Worm (Caenorhabditis elegans): ENCODE measurements around the gene swsn-3.

swsn-3 gene

DNA sequence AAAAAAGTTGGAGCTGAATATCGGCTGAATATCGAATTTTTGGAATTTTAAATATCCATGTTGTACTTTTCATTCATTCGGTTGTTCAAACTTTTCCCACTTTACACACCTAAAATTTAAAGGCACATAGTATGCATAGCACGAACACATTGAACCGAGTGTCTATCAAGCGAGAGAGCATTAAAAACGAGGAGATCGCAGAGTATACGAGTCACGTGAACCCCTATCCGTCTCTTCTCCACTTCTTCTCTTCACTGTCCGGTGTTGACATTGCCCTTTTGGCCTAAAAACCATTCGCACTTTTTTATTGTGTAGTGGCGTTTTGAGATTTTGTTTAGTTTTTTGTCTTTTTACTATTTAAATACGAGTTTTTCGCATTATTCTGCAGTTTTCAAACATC, 36.0 kb upstream of the swsn-3 start (continued):
- TF ChIP-seq elt-3 (tag; optimal IDR thresholded peaks at IDR 0.05), result peak in 2 of 6 experiments; percentile 19 to 70
- no peak for TF ChIP-seq fkh-4 (tag; optimal IDR thresholded peaks at IDR 0.05; ENCODE audit: borderline replicate concordance)
- TF ChIP-seq snu-23 (GFP tag; optimal IDR thresholded peaks at IDR 0.05), result peak; percentile 87
- TF ChIP-seq snpc-4 (tag; optimal IDR thresholded peaks at IDR 0.05), result peak; percentile 48
- TF ChIP-seq tbx-2 (tag; optimal IDR thresholded peaks at IDR 0.05), result peak; percentile 48
- no peak for TF ChIP-seq pag-3 (tag; optimal IDR thresholded peaks at IDR 0.05; ENCODE audit: borderline replicate concordance, insufficient read depth)
- no peak for TF ChIP-seq ceh-90 (tag; optimal IDR thresholded peaks at IDR 0.05)

DNA sequence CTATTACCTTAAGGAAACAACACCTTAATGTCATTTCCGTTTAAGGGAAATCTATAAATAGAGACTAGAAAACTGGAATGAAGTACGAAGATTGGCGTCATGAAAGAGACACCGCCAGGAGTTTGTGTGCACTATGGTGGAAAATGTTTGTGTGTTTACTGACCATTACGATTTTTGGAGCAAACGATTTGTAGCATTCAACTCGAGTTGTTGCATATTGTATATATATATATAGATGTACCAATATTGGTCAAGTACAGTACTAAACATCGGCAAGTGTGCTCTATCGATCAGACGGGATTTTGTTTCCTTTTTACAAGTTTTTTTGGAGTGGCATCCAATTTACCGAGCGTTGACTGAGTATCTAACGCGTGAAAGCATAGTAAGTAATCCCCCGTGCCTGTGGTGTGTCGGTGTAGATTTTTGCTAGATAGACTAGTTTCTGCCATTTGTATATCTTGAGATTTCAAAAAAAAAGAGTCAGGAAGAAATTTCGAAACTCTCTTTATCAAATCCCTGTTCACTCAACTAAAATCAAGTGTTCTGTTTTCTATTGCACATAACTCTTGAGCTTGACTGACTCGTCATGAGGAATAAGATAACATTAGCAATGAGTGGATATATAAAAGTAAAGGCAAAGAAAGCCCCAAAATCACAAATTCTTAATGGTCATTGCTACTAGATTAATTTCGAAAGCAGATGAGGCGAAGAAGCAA, 33.5 kb upstream of the swsn-3 start, which contains the start of the genes twk-45 and Y71H2AM.25:
TSS of gene twk-45 (minus strand) at position 101 of the 716 bp plus-strand sequence.
TSS of gene Y71H2AM.25 (plus strand) at position 666 of the 716 bp plus-strand sequence.
- no peak for TF ChIP-seq zag-1 (tag; optimal IDR thresholded peaks at IDR 0.05)
- TF ChIP-seq snu-23 (GFP tag; optimal IDR thresholded peaks at IDR 0.05), result no peak
- TF ChIP-seq egl-27 (tag; optimal IDR thresholded peaks at IDR 0.05), result no peak
- TF ChIP-seq mab-9 (GFP tag; IDR thresholded peaks at IDR 0.05), result no peak
- TF ChIP-seq rnt-1 (tag; optimal IDR thresholded peaks at IDR 0.05), result no peak
- TF ChIP-seq efl-1 (optimal IDR thresholded peaks at IDR 0.05), result no peak
- no peak for TF ChIP-seq efl-1 (GFP tag; optimal IDR thresholded peaks at IDR 0.05 in 1 of 2)
- TF ChIP-seq dsc-1 (tag; optimal IDR thresholded peaks at IDR 0.05), result no peak
- TF ChIP-seq lsy-2 (tag; optimal IDR thresholded peaks at IDR 0.05), result no peak
- no peak for TF ChIP-seq skn-1 (tag; optimal IDR thresholded peaks at IDR 0.05)
- TF ChIP-seq hlh-4 (tag; optimal IDR thresholded peaks at IDR 0.05), result no peak
- TF ChIP-seq nhr-11 (tag; optimal IDR thresholded peaks at IDR 0.05), result no peak
- TF ChIP-seq efl-3 (GFP tag; optimal IDR thresholded peaks at IDR 0.05), result no peak
- no peak for TF ChIP-seq ces-1 (GFP tag; optimal IDR thresholded peaks at IDR 0.05)
- TF ChIP-seq ceh-8 (GFP tag; optimal IDR thresholded peaks at IDR 0.05), result no peak
- no peak for TF ChIP-seq nhr-237 (tag; optimal IDR thresholded peaks at IDR 0.05)
- no peak for TF ChIP-seq lin-35 (GFP tag; optimal IDR thresholded peaks at IDR 0.05)
- TF ChIP-seq aha-1 (tag; optimal IDR thresholded peaks at IDR 0.05), result no peak

DNA sequence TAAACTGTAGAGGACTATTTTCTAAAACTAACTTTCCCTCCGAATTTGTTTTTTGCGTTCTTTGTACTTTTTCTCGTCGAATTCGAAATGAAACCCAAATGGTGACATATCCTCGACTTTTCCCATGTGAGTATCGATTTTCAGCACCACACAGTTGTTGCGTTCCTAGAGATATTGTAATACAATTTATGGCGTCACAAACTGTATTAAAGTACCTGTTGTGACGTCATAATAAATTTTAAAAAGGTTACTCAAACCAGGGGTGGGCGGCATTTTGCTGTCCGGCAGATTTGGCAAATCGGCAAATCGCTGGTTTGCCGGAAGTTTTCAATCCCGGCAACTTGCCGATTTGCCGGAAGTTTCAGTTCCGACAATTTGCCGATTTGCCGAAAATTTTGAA, 32.3 kb upstream of the swsn-3 start:
- TF ChIP-seq skn-1 (tag; optimal IDR thresholded peaks at IDR 0.05) (no peak), unc-30 (tag; optimal IDR thresholded peaks at IDR 0.05) (no peak), C04F5.9 (tag; optimal IDR thresholded peaks at IDR 0.05) (no peak), nhr-90 (tag; optimal IDR thresholded peaks at IDR 0.05; ENCODE audit: poor library complexity) (no peak), aly-2 (tag; optimal IDR thresholded peaks at IDR 0.05) (no peak), snpc-4 (tag; optimal IDR thresholded peaks at IDR 0.05) (no peak), fos-1 (tag; optimal IDR thresholded peaks at IDR 0.05) (no peak)

DNA sequence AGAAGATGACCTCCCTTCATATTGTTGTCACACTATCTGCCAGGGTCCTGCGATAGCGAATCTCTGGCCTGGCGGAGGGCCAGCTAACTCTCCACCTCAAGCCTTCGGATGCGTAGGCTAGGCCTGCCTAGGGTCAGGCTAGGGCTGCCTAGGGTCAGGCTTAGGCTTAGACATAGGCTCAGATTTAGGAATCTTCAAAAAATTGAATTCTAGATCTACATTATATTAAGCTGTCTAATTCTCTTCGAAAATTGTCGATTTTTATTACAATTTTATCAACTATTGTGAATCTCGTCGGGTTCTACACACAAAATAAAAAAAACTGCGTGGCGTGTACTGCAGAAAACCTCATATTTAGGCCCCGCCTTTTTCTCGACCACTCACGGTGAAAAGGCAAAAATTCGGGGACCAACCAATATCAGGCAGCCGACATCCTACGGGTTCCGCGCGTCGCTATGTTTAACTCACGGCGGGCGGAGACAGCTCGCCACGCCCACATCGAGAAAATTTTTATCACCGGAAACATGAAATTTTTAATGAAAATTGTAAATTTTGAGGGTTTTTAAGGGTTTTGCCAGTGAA, 27.1 kb upstream of the swsn-3 start:
- TF ChIP-seq nhr-19 (GFP tag; conservative IDR thresholded peaks at IDR 0.05), result peak; percentile 20; the same call in 1 of the 2 replicates
- TF ChIP-seq C34B4.2 (tag; optimal IDR thresholded peaks at IDR 0.05), result no peak
- TF ChIP-seq snpc-4 (tag; optimal IDR thresholded peaks at IDR 0.05), result peak; percentile 6
- no peak for TF ChIP-seq lin-13 (GFP tag; optimal IDR thresholded peaks at IDR 0.05)
- no peak for TF ChIP-seq aha-1 (tag; optimal IDR thresholded peaks at IDR 0.05)

DNA sequence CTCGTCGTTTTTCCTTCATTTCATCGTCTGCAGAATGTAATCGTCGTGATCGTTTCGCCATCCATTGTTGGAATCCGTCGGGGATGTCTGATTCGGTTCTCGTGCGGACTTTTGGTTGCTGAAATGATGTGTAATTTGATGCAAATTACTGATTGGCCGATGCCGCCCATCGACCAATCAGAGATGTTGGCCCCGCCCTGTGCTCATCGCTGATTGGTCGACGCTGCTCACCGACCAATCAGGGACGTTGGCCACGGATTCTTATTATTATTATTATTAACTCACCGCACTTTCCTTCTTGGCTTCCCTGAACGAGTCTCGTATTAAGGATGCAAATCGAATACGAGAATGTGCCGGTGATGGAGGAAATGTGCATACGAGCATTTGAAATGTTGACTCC, 25.6 kb upstream of the swsn-3 start:
- TF ChIP-seq nhr-85 (tag) (no peak), ceh-82 (tag; optimal IDR thresholded peaks at IDR 0.05) (no peak), mab-9 (GFP tag; IDR thresholded peaks at IDR 0.05) (no peak), hpl-2 (GFP tag; optimal IDR thresholded peaks at IDR 0.05) (no peak), ceh-8 (GFP tag; optimal IDR thresholded peaks at IDR 0.05) (no peak), egl-27 (tag; optimal IDR thresholded peaks at IDR 0.05) (no peak), blmp-1 (tag; optimal IDR thresholded peaks at IDR 0.05) (no peak), pqm-1 (tag; optimal IDR thresholded peaks at IDR 0.05) (no peak)
